Fruit fly (Drosophila melanogaster) whole organism, embryonic: ENCODE data around the gene CG9747.

Experiments used
- CG11247 ChIP-seq: fragments of 200-800 bp; sonication (Bioruptor generic); IDR thresholded peaks from 2 replicates; pipeline ENCODE4 v1.3.6; 2022; ENCODE audit warnings: missing biosample characterization, missing genetic modification characterization
- CG11504 ChIP-seq: fragments of 200-800 bp; sonication (Bioruptor generic); optimal IDR thresholded peaks from 3 replicates; lab custom pipeline; 2019; ENCODE audit warnings: missing biosample characterization, mild to moderate bottlenecking, missing genetic modification characterization, moderate library complexity
- CG11560 ChIP-seq: fragments of 200-800 bp; sonication (Bioruptor generic); IDR thresholded peaks from 3 replicates; pipeline ENCODE4 v1.3.6; 2022; ENCODE audit warnings: missing biosample characterization, missing genetic modification characterization
- CG11723 ChIP-seq: fragments of 200-800 bp; sonication (Bioruptor generic); optimal IDR thresholded peaks from 2 replicates; lab custom pipeline; 2017; ENCODE audit warnings: missing biosample characterization, mild to moderate bottlenecking, missing genetic modification characterization
- CG12071 ChIP-seq: fragments of 200-800 bp; sonication (Bioruptor generic); optimal IDR thresholded peaks from 3 replicates; lab custom pipeline; 2018; ENCODE audit warnings: missing biosample characterization, mild to moderate bottlenecking, missing genetic modification characterization
- CG12104 ChIP-seq: fragments of 200-800 bp; sonication (Bioruptor generic); optimal IDR thresholded peaks from 3 replicates; lab custom pipeline; 2016; ENCODE audit warnings: missing biosample characterization, missing genetic modification characterization
- CG12744 ChIP-seq: fragments of 200-800 bp; sonication (Bioruptor generic); optimal IDR thresholded peaks from 2 replicates; lab custom pipeline; 2016; ENCODE audit warnings: missing biosample characterization, missing genetic modification characterization
- CG14050 ChIP-seq: fragments of 200-800 bp; sonication (Bioruptor generic); IDR thresholded peaks from 3 replicates; pipeline ENCODE4 v1.3.6; 2022; ENCODE audit warnings: missing biosample characterization, missing genetic modification characterization
- CG14965 ChIP-seq: fragments of 200-800 bp; sonication (Bioruptor generic); optimal IDR thresholded peaks from 2 replicates; lab custom pipeline; 2016; ENCODE audit warnings: missing biosample characterization, missing genetic modification characterization, borderline replicate concordance
- CG1602 ChIP-seq: fragments of 200-800 bp; sonication (Bioruptor generic); optimal IDR thresholded peaks from 3 replicates; lab custom pipeline; 2016; ENCODE audit warnings: missing biosample characterization, missing genetic modification characterization
- CG17186 ChIP-seq: fragments of 200-800 bp; sonication (Bioruptor generic); optimal IDR thresholded peaks from 3 replicates; lab custom pipeline; 2017; ENCODE audit warnings: missing biosample characterization, missing genetic modification reagents, missing genetic modification characterization
- CG2889 ChIP-seq: fragments of 200-800 bp; sonication (Bioruptor generic); IDR thresholded peaks from 3 replicates; pipeline ENCODE4 v1.3.6; 2022; ENCODE audit warnings: missing biosample characterization, missing genetic modification characterization
- CG30020 ChIP-seq: fragments of 200-800 bp; optimal IDR thresholded peaks from 2 replicates; lab custom pipeline; 2019; ENCODE audit warnings: missing biosample characterization, mild to moderate bottlenecking, missing genetic modification characterization, moderate library complexity
- CG32772 ChIP-seq: fragments of 200-800 bp; sonication (Bioruptor generic); IDR thresholded peaks from 2 replicates; pipeline ENCODE4 v1.3.6; 2022; ENCODE audit warnings: missing biosample characterization, missing genetic modification characterization
- CG4282 ChIP-seq: fragments of 200-800 bp; sonication (Bioruptor generic); optimal IDR thresholded peaks from 2 replicates; lab custom pipeline; 2016; ENCODE audit warnings: missing biosample characterization, missing genetic modification characterization
- CG4854 ChIP-seq: fragments of 200-800 bp; sonication (Bioruptor generic); optimal IDR thresholded peaks from 2 replicates; lab custom pipeline; 2016; ENCODE audit warnings: missing biosample characterization, missing genetic modification characterization, inconsistent platforms
- CG7963 ChIP-seq: fragments of 200-800 bp; sonication (Bioruptor generic); IDR thresholded peaks from 3 replicates; pipeline ENCODE4 v1.3.6; 2022; ENCODE audit warnings: missing biosample characterization, missing genetic modification characterization; ENCODE audit not compliant: partially characterized antibody
- CG9609 ChIP-seq: fragments of 200-800 bp; sonication (Bioruptor generic); optimal IDR thresholded peaks from 3 replicates; lab custom pipeline; 2016; ENCODE audit warnings: missing biosample characterization, missing genetic modification characterization
- CkIIα-i1 ChIP-seq: fragments of 200-800 bp; sonication (Bioruptor generic); IDR thresholded peaks from 2 replicates; pipeline ENCODE4 v1.3.6; 2022; ENCODE audit warnings: missing biosample characterization, missing genetic modification characterization
- H15 ChIP-seq: fragments of 200-800 bp; sonication (Bioruptor generic); IDR thresholded peaks from 3 replicates; pipeline ENCODE4 v1.3.6; 2022; ENCODE audit warnings: missing biosample characterization, missing genetic modification characterization
- H2.0 ChIP-seq: fragments of 200-800 bp; sonication (Bioruptor generic); IDR thresholded peaks from 2 replicates; pipeline ENCODE4 v1.3.6; 2022; ENCODE audit warnings: missing biosample characterization, missing genetic modification characterization
- Kr ChIP-seq: fragments of 200-800 bp; sonication (Bioruptor generic); optimal IDR thresholded peaks from 2 replicates; lab custom pipeline; 2017; ENCODE audit warnings: missing biosample characterization, mild to moderate bottlenecking, missing genetic modification characterization
- MTF-1 ChIP-seq: fragments of 200-800 bp; sonication (Bioruptor generic); optimal IDR thresholded peaks from 2 replicates; lab custom pipeline; 2018; ENCODE audit warnings: missing biosample characterization, mild to moderate bottlenecking, missing genetic modification characterization, borderline replicate concordance
- NFAT ChIP-seq: fragments of 200-800 bp; sonication (Bioruptor generic); IDR thresholded peaks from 2 replicates; pipeline ENCODE4 v1.3.6; 2022; ENCODE audit warnings: missing biosample characterization, missing genetic modification characterization
- Opbp ChIP-seq: fragments of 200-800 bp; sonication (Bioruptor generic); IDR thresholded peaks from 3 replicates; pipeline ENCODE4 v1.3.6; 2022; ENCODE audit warnings: missing biosample characterization, missing genetic modification characterization; ENCODE audit not compliant: partially characterized antibody
- Rx ChIP-seq: fragments of 200-800 bp; sonication (Bioruptor generic); IDR thresholded peaks from 2 replicates; pipeline ENCODE4 v1.3.6; 2022; ENCODE audit warnings: missing biosample characterization, missing genetic modification characterization
- Sry-β ChIP-seq: fragments of 200-800 bp; sonication (Bioruptor generic); optimal IDR thresholded peaks from 2 replicates; lab custom pipeline; 2018; ENCODE audit warnings: missing biosample characterization, mild to moderate bottlenecking, missing genetic modification characterization, moderate library complexity
- Xrp1 ChIP-seq: fragments of 200-800 bp; sonication (Bioruptor generic); IDR thresholded peaks from 2 replicates; pipeline ENCODE4 v1.3.6; 2022; ENCODE audit warnings: missing biosample characterization, missing genetic modification characterization
- ab ChIP-seq: fragments of 200-800 bp; sonication (Bioruptor generic); optimal IDR thresholded peaks from 2 replicates; lab custom pipeline; 2016; ENCODE audit warnings: missing biosample characterization, missing genetic modification characterization
- ase ChIP-seq: fragments of 200-800 bp; sonication (Bioruptor generic); IDR thresholded peaks from 3 replicates; pipeline ENCODE4 v1.3.6; 2022; ENCODE audit warnings: missing biosample characterization, missing genetic modification characterization
- ato ChIP-seq: fragments of 200-800 bp; sonication (Bioruptor generic); IDR thresholded peaks from 2 replicates; pipeline ENCODE4 v1.3.6; 2022; ENCODE audit warnings: missing biosample characterization, missing genetic modification characterization; ENCODE audit not compliant: partially characterized antibody
- br ChIP-seq: fragments of >200 bp; optimal IDR thresholded peaks from 2 replicates; lab custom pipeline; 2017
- chinmo ChIP-seq: fragments of 200-800 bp; sonication (Bioruptor generic); IDR thresholded peaks from 4 replicates; pipeline ENCODE4 v1.3.6; 2022; ENCODE audit warnings: missing biosample characterization, missing genetic modification characterization; ENCODE audit not compliant: partially characterized antibody
- emc ChIP-seq: fragments of 200-800 bp; sonication (Bioruptor generic); optimal IDR thresholded peaks from 2 replicates; lab custom pipeline; 2016; ENCODE audit warnings: missing biosample characterization, missing genetic modification characterization
- en ChIP-seq: fragments of 200-800 bp; sonication (Bioruptor generic); optimal IDR thresholded peaks from 2 replicates; lab custom pipeline; 2016; ENCODE audit warnings: missing biosample characterization, missing genetic modification characterization
- fd96Cb ChIP-seq: fragments of 200-800 bp; sonication (Bioruptor generic); optimal IDR thresholded peaks from 2 replicates; lab custom pipeline; 2018; ENCODE audit warnings: missing biosample characterization, mild to moderate bottlenecking, missing genetic modification characterization, moderate library complexity
- gsb ChIP-seq: fragments of 200-800 bp; sonication (Bioruptor generic); IDR thresholded peaks from 2 replicates; pipeline ENCODE4 v1.3.6; 2022; ENCODE audit warnings: missing biosample characterization, missing genetic modification characterization
- jing ChIP-seq: fragments of 200-800 bp; sonication (Bioruptor generic); optimal IDR thresholded peaks from 2 replicates; lab custom pipeline; 2018; ENCODE audit warnings: missing biosample characterization, mild to moderate bottlenecking, missing genetic modification characterization
- kay ChIP-seq: fragments of 200-800 bp; sonication (Bioruptor generic); optimal IDR thresholded peaks from 2 replicates; lab custom pipeline; 2016; ENCODE audit warnings: missing biosample characterization, missing genetic modification characterization
- ken ChIP-seq: fragments of 200-800 bp; sonication (Bioruptor generic); IDR thresholded peaks from 3 replicates; pipeline ENCODE4 v1.3.6; 2022; ENCODE audit warnings: missing biosample characterization, missing genetic modification characterization
- lmd ChIP-seq: fragments of 200-800 bp; sonication (Bioruptor generic); IDR thresholded peaks from 2 replicates; pipeline ENCODE4 v1.3.6; 2022; ENCODE audit warnings: missing biosample characterization, missing genetic modification characterization
- oc ChIP-seq: fragments of 200-800 bp; sonication (Bioruptor generic); optimal IDR thresholded peaks from 2 replicates; lab custom pipeline; 2018; ENCODE audit warnings: missing biosample characterization, mild to moderate bottlenecking, missing genetic modification characterization, moderate library complexity
- onecut ChIP-seq: fragments of 200-800 bp; sonication (Bioruptor generic); IDR thresholded peaks from 2 replicates; pipeline ENCODE4 v1.3.6; 2022; ENCODE audit warnings: missing biosample characterization, missing genetic modification characterization
- pum ChIP-seq: fragments of 200-800 bp; sonication (Bioruptor generic); optimal IDR thresholded peaks from 2 replicates; lab custom pipeline; 2016; ENCODE audit warnings: missing biosample characterization, missing genetic modification characterization
- repo ChIP-seq: fragments of 200-800 bp; sonication (Bioruptor generic); optimal IDR thresholded peaks from 2 replicates; lab custom pipeline; 2016; ENCODE audit warnings: missing biosample characterization, missing genetic modification characterization
- shn ChIP-seq: fragments of 200-800 bp; sonication (Bioruptor generic); optimal IDR thresholded peaks from 3 replicates; lab custom pipeline; 2016; ENCODE audit warnings: missing biosample characterization, missing genetic modification characterization
- tap ChIP-seq: fragments of 200-800 bp; optimal IDR thresholded peaks from 3 replicates; lab custom pipeline; 2019; ENCODE audit warnings: missing biosample characterization, mild to moderate bottlenecking, missing genetic modification characterization, moderate library complexity
- tna ChIP-seq: fragments of 200-800 bp; sonication (Bioruptor generic); IDR thresholded peaks from 2 replicates; pipeline ENCODE4 v1.3.6; 2022; ENCODE audit warnings: missing biosample characterization, missing genetic modification characterization; ENCODE audit not compliant: partially characterized antibody
- toy ChIP-seq: fragments of 200-800 bp; sonication (Bioruptor generic); IDR thresholded peaks from 2 replicates; pipeline ENCODE4 v1.3.6; 2022; ENCODE audit warnings: missing biosample characterization, missing genetic modification characterization
- unpg ChIP-seq: fragments of 200-800 bp; sonication (Bioruptor generic); optimal IDR thresholded peaks from 3 replicates; lab custom pipeline; 2018; ENCODE audit warnings: missing biosample characterization, mild to moderate bottlenecking, missing genetic modification characterization, moderate library complexity

The CG9747 gene

DNA sequence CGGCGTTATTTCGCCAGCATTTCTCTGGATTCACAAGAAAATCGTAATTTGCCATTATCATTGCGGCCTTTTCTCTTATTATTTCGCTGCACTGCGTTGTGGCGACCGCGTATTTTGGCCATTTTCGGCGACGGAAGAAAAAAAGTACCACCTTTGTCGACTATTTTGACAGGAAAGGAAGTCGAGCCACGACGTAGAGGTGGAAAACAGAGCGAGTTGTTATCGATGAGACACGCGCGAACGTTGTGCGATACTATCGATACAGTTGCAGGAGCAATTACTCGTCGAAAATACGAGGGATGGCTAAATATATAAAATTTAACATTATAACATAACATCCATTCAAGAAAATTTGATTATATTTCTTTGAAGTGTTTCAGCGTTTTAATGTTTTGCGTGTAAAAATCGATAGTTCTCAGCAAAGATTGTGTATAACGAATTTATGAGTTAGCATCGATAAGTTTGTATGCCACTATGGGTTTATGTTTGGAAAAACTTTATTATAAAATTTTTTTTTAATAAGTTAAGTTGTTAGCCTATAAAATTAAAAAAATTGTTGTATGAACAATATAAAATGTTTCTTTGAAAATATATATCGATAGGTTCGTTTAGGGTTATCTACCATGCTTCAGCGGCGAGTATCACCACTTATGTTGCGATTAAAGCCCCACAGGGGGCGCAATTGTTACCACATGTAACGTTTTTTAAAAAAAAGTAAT lies 17.9 kb upstream of the CG9747 start, which contains the start of gene RpS7 (continued):
- TF ChIP-seq chinmo (GFP tag; lab: Robert Waterston, UW) (peak; percentile 93; the same call in 2 of the 4 replicates), Xrp1 (GFP tag; lab: Robert Waterston, UW) (peak; percentile 29; the same call in 1 of the 2 replicates), CG14965 (no peak), Kr (peak; percentile 55), ken (GFP tag; lab: Robert Waterston, UW) (peak; percentile 71; the same call in 2 of the 3 replicates), shn (GFP tag; lab: Kevin White, UChicago) (peak; percentile 16), ase (GFP tag; lab: Robert Waterston, UW) (peak; percentile 83), MTF-1 (GFP tag; lab: Kevin White, UChicago) (peak; percentile 90), Opbp (GFP tag; lab: Robert Waterston, UW) (peak; percentile 95), CG14050 (GFP tag; lab: Robert Waterston, UW) (peak; percentile 69), CG2889 (GFP tag; lab: Robert Waterston, UW) (no peak), Rx (GFP tag; lab: Robert Waterston, UW) (peak; percentile 77), emc (peak; percentile 18), tap (tag; lab: Kevin White, UChicago) (peak; percentile 62), lmd (GFP tag; lab: Robert Waterston, UW) (peak; percentile 55), CG30020 (tag; lab: Kevin White, UChicago) (peak; percentile 47), CG12071 (peak; percentile 85), CG7963 (GFP tag; lab: Robert Waterston, UW) (peak; percentile 88), tna (GFP tag; lab: Robert Waterston, UW) (peak; percentile 93), repo (GFP tag; lab: Kevin White, UChicago) (peak; percentile 6), ato (GFP tag; lab: Robert Waterston, UW) (peak; percentile 92), en (GFP tag; lab: Kevin White, UChicago) (no peak), H15 (GFP tag; lab: Robert Waterston, UW) (peak; percentile 44; the same call in 1 of the 3 replicates), CG11560 (tag; lab: Robert Waterston, UW) (peak; percentile 49; the same call in 1 of the 3 replicates), NFAT (peak; percentile 79; the same call in 1 of the 2 replicates), CG32772 (peak; percentile 61), pum (GFP tag; lab: Kevin White, UChicago) (no peak), H2.0 (GFP tag; lab: Robert Waterston, UW) (peak; percentile 78), CG17186 (GFP tag; lab: Kevin White, UChicago) (peak; percentile 67), onecut (GFP tag; lab: Robert Waterston, UW) (peak; percentile 80), CG4282 (GFP tag; lab: Kevin White, UChicago) (no peak), CG4854 (GFP tag; lab: Kevin White, UChicago) (peak; percentile 50), CG12744 (GFP tag; lab: Kevin White, UChicago) (no peak), CG11247 (GFP tag; lab: Robert Waterston, UW) (peak; percentile 82), gsb (GFP tag; lab: Robert Waterston, UW) (peak; percentile 71), kay (GFP tag; lab: Kevin White, UChicago) (no peak), CG9609 (no peak), unpg (GFP tag; lab: Kevin White, UChicago) (peak; percentile 71), br (lab: Kevin White, UChicago) (no peak), fd96Cb (tag; lab: Kevin White, UChicago) (peak; percentile 8), oc (peak; percentile 32), CG1602 (no peak), ab (GFP tag; lab: Kevin White, UChicago) (no peak), CG12104 (peak; percentile 70), CG11723 (GFP tag; lab: Kevin White, UChicago) (peak; percentile 60), jing (GFP tag; lab: Kevin White, UChicago) (no peak), CkIIα-i1 (no peak), toy (GFP tag; lab: Robert Waterston, UW) (0 out of 2 replicates have a peak, but pooled peaks have one; percentile 33), Sry-β (GFP tag; lab: Kevin White, UChicago) (peak; percentile 27), CG11504 (peak; percentile 58)
